Worm (Caenorhabditis elegans) whole organism, midembryonic: ENCODE results near the gene fbxa-219.
"Not testable (repeated sequence)": the region's sequence is repeated elsewhere in the genome, so short reads cannot be mapped to it uniquely, and the experiment has no call there.

Experiments
- T22C8.4 ChIP-seq: fragments of 200-800 bp; sonication (Bioruptor generic); IDR thresholded peaks from 2 replicates; pipeline ENCODE4 v1.3.6; 2022; ENCODE audit warnings: missing genetic modification characterization, missing compliant biosample characterization
- cog-1 ChIP-seq: sonication (generic microtip); optimal IDR thresholded peaks from 2 replicates; lab custom pipeline; 2016; ENCODE audit warnings: missing genetic modification characterization, missing compliant biosample characterization
- flt-1 ChIP-seq: fragments of 200-800 bp; sonication (Bioruptor generic); IDR thresholded peaks from 2 replicates; pipeline ENCODE4 v1.3.6; 2022; ENCODE audit warnings: missing genetic modification characterization, missing compliant biosample characterization
- klf-2 ChIP-seq: fragments of 200-800 bp; sonication (Bioruptor generic); conservative IDR thresholded peaks from 2 replicates; pipeline ENCODE4 v1.3.6; 2022; ENCODE audit warnings: missing genetic modification reagents, missing genetic modification characterization, missing compliant biosample characterization
- med-1 ChIP-seq: sonication (generic microtip); optimal IDR thresholded peaks from 2 replicates; lab custom pipeline; 2017; ENCODE audit warnings: missing genetic modification characterization, mild to moderate bottlenecking, missing compliant biosample characterization, antibody characterized with exemption, missing genetic modification reagents; ENCODE audit not compliant: insufficient read depth
- ref-1 ChIP-seq: fragments of 200-800 bp; sonication (Bioruptor generic); conservative IDR thresholded peaks from 2 replicates; pipeline ENCODE4 v1.3.6; 2022; ENCODE audit warnings: missing genetic modification reagents, missing genetic modification characterization, missing compliant biosample characterization
- tab-1 ChIP-seq: fragments of 200-800 bp; sonication (Bioruptor generic); IDR thresholded peaks from 2 replicates; pipeline ENCODE4 v1.3.6; 2022; ENCODE audit warnings: missing genetic modification characterization, missing compliant biosample characterization
- ztf-23 ChIP-seq: fragments of 200-800 bp; sonication (Bioruptor generic); IDR thresholded peaks from 2 replicates; pipeline ENCODE4 v1.3.6; 2022; ENCODE audit warnings: missing genetic modification reagents, missing genetic modification characterization, missing compliant biosample characterization
- ztf-29 ChIP-seq: fragments of 200-800 bp; sonication (Bioruptor generic); IDR thresholded peaks from 2 replicates; pipeline ENCODE4 v1.3.6; 2022; ENCODE audit warnings: missing genetic modification reagents, missing genetic modification characterization, missing compliant biosample characterization

Gene fbxa-219

ce11 chrIII:2291139-2291538 lies at the start of gene fbxa-219:
Gene fbxa-219, plus strand, starts transcription at chrIII:2291415.
- TF ChIP-seq ztf-23 (GFP tag; lab: Robert Waterston, UW) (no peak), cog-1 (tag; lab: Kevin White, UChicago) (no peak), tab-1 (GFP tag; lab: Robert Waterston, UW) (no peak), ztf-29 (GFP tag; lab: Robert Waterston, UW) (no peak)

DNA sequence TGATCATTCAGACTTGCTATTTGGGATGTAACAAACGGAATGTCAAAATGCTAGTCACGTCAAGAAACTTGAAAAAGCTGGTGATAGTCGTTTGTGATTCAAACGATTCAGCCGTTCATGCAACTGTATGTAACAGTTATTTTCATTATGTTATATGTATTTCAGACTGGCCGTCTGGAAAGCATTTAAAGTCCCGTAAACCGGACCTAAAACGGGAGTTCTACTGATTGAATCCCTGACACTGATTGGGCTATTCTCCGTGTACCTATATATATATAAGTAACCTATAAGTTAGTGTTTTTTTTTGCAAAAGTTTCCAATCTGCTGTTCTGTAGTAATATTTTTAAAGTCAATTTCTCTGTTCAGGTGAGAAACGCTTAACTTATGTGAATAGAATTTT lies 47.6 kb upstream of the fbxa-219 start:
- TF ChIP-seq tab-1 (GFP tag; lab: Robert Waterston, UW) (no peak), klf-2 (GFP tag; lab: Robert Waterston, UW) (no peak), cog-1 (tag; lab: Kevin White, UChicago) (no peak), T22C8.4 (GFP tag; lab: Robert Waterston, UW) (no peak), ztf-29 (GFP tag; lab: Robert Waterston, UW) (no peak), ztf-23 (GFP tag; lab: Robert Waterston, UW) (no peak), flt-1 (GFP tag; lab: Robert Waterston, UW) (no peak), ref-1 (GFP tag; lab: Robert Waterston, UW) (no peak), med-1 (GFP tag; lab: Kevin White, UChicago) (no peak)

- TF ChIP-seq ref-1 (GFP tag; lab: Robert Waterston, UW) = no peak
- TF ChIP-seq ztf-23 (GFP tag; lab: Robert Waterston, UW) = no peak
- no peak for TF ChIP-seq cog-1 (tag; lab: Kevin White, UChicago)
- TF ChIP-seq T22C8.4 (GFP tag; lab: Robert Waterston, UW) = no peak
- no peak for TF ChIP-seq flt-1 (GFP tag; lab: Robert Waterston, UW)
- no peak for TF ChIP-seq med-1 (GFP tag; lab: Kevin White, UChicago)
- no peak for TF ChIP-seq klf-2 (GFP tag; lab: Robert Waterston, UW)
- no peak for TF ChIP-seq ztf-29 (GFP tag; lab: Robert Waterston, UW)
- TF ChIP-seq tab-1 (GFP tag; lab: Robert Waterston, UW) = no peak
Observed at ce11 chrIII:2245727-2246126, 45.5 kb upstream of the fbxa-219 start, which contains the start of gene srd-67. Gene srd-67, minus strand, starts transcription at chrIII:2245827.

ce11 chrIII:2251348-2251747 lies 39.9 kb upstream of the fbxa-219 start, which contains the start of gene fbxa-7:
Gene fbxa-7, minus strand, starts transcription at chrIII:2251448.
- TF ChIP-seq ztf-29 (GFP tag; lab: Robert Waterston, UW) = no peak
- no peak for TF ChIP-seq ref-1 (GFP tag; lab: Robert Waterston, UW)
- TF ChIP-seq cog-1 (tag; lab: Kevin White, UChicago) = no peak
- no peak for TF ChIP-seq med-1 (GFP tag; lab: Kevin White, UChicago)
- TF ChIP-seq T22C8.4 (GFP tag; lab: Robert Waterston, UW) = no peak
- no peak for TF ChIP-seq flt-1 (GFP tag; lab: Robert Waterston, UW)
- TF ChIP-seq tab-1 (GFP tag; lab: Robert Waterston, UW) = no peak

- TF ChIP-seq tab-1 (GFP tag; lab: Robert Waterston, UW) (no peak), cog-1 (tag; lab: Kevin White, UChicago) (no peak), klf-2 (GFP tag; lab: Robert Waterston, UW) (no peak), ztf-23 (GFP tag; lab: Robert Waterston, UW) (no peak), ztf-29 (GFP tag; lab: Robert Waterston, UW) (no peak), ref-1 (GFP tag; lab: Robert Waterston, UW) (no peak), flt-1 (GFP tag; lab: Robert Waterston, UW) (no peak), T22C8.4 (GFP tag; lab: Robert Waterston, UW) (no peak), med-1 (GFP tag; lab: Kevin White, UChicago) (no peak)
Observed at ce11 chrIII:2253027-2253499, 38.2 kb upstream of the fbxa-219 start, which contains the start of gene fbxa-73. Gene fbxa-73, plus strand, starts transcription at chrIII:2253449.

DNA sequence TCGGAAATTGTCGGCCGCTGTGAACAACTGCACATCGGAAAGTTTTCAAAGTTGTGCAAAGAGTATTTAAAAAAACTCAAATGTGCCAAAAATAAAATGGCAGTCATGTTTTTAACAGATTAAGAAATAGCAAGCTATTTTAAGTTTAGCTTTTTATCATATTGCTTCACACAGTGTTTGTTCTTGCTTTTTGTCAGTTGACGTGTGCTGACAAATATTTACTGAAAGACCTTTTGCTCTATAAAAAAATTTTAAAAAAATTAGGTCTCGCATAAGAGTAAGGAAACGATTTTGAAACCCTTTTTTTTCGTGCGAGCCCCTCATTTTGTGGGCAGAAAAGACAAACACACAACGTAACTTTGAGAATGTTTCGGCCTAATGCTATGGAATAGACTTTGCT lies 35.7 kb upstream of the fbxa-219 start, which contains the start of gene fbxa-71:
Gene fbxa-71 (plus strand): TSS at position 301 of the 400 bp plus-strand sequence.
- TF ChIP-seq flt-1 (GFP tag; lab: Robert Waterston, UW) = no peak
- no peak for TF ChIP-seq ztf-23 (GFP tag; lab: Robert Waterston, UW)
- no peak for TF ChIP-seq T22C8.4 (GFP tag; lab: Robert Waterston, UW)
- no peak for TF ChIP-seq klf-2 (GFP tag; lab: Robert Waterston, UW)
- no peak for TF ChIP-seq ztf-29 (GFP tag; lab: Robert Waterston, UW)
- TF ChIP-seq tab-1 (GFP tag; lab: Robert Waterston, UW) = no peak
- TF ChIP-seq ref-1 (GFP tag; lab: Robert Waterston, UW) = no peak
- TF ChIP-seq cog-1 (tag; lab: Kevin White, UChicago) = no peak
- no peak for TF ChIP-seq med-1 (GFP tag; lab: Kevin White, UChicago)

ce11 chrIII:2258863-2259262 lies 32.4 kb upstream of the fbxa-219 start, which contains the start of gene fbxa-43:
Gene fbxa-43, minus strand, starts transcription at chrIII:2258963.
- no peak for TF ChIP-seq ztf-29 (GFP tag; lab: Robert Waterston, UW)
- TF ChIP-seq flt-1 (GFP tag; lab: Robert Waterston, UW) = no peak
- TF ChIP-seq klf-2 (GFP tag; lab: Robert Waterston, UW) = no peak
- no peak for TF ChIP-seq cog-1 (tag; lab: Kevin White, UChicago)
- no peak for TF ChIP-seq tab-1 (GFP tag; lab: Robert Waterston, UW)
- no peak for TF ChIP-seq ref-1 (GFP tag; lab: Robert Waterston, UW)
- TF ChIP-seq ztf-23 (GFP tag; lab: Robert Waterston, UW) = no peak
- no peak for TF ChIP-seq med-1 (GFP tag; lab: Kevin White, UChicago)

- TF ChIP-seq T22C8.4 (GFP tag; lab: Robert Waterston, UW) (no peak), med-1 (GFP tag; lab: Kevin White, UChicago) (no peak), ztf-23 (GFP tag; lab: Robert Waterston, UW) (no peak)
Observed at ce11 chrIII:2259329-2259728, 31.9 kb upstream of the fbxa-219 start.

DNA sequence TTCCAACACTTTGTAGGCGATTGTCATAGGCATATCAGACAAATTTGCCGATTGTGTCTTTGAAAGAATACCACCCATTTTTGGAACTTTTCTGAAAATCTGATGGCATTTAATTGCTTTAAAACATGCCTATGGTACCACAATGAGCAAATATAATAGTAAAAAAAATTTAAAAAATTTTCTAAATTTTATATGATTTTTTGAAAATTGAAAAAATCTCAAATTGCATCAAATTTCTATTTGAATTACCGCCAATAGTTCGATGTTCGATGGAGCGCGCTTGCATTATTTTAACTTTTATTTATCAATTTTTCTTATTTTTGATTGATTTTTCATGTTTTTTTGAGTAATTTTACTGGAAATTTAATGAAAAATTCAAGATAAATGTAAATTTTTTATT lies 29.9 kb upstream of the fbxa-219 start, which contains the start of gene fbxa-42:
Gene fbxa-42 (minus strand): TSS at position 101 of the 400 bp plus-strand sequence.
- TF ChIP-seq med-1 (GFP tag; lab: Kevin White, UChicago); flt-1 (GFP tag; lab: Robert Waterston, UW); cog-1 (tag; lab: Kevin White, UChicago): not testable (repeated sequence)
